Fruit fly (Drosophila melanogaster): Measurements from ENCODE around the gene CG3226.
A peak's percentile ranks its signal among the peaks of the same experiment; 100 is the strongest.

CG3226 gene

DNA sequence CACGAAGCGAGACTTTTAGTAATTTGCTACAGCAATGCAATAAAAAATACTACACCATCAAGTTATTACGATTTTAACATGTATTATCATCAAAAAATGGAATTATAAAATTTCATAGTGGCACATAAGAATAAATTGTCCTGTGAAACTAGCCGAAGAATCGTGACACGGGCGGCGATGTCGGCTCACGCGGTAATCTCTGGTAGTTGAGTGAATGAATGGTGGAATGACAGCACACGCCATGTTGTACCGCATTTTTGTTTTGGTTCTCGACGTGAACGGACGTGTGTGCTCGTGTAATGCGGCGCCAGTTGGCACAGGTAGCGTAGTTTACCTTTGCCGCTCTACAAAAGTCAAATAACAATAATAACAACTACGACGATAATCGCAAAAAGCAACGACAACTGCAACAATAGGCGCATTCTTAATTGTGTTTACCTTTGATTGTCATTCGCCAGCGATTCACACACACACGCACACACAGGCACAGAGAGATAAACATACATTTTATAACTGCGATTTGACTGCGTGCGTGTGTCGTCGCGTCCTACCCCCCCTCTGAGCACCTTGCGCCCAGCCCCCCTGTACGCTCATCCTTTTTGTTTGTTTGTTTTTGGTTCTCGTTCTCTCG is 45.3 kb upstream of the CG3226 start, which contains the start of gene CG14441 (continued):
- peak; percentile 24 for TF ChIP-seq CG32006 (GFP tag; optimal IDR thresholded peaks at IDR 0.05)
- TF ChIP-seq CG10631 (GFP tag; optimal IDR thresholded peaks at IDR 0.05), result peak; percentile 6
- no peak for TF ChIP-seq fd85E (GFP tag; optimal IDR thresholded peaks at IDR 0.05)
- TF ChIP-seq lz (GFP tag; optimal IDR thresholded peaks at IDR 0.05), result peak; percentile 38
- peak; percentile 17 for TF ChIP-seq Ets21C (GFP tag; optimal IDR thresholded peaks at IDR 0.05)
- TF ChIP-seq fkh (GFP tag; optimal IDR thresholded peaks at IDR 0.05), result peak; percentile 81
- TF ChIP-seq Eip93F (GFP tag; optimal IDR thresholded peaks at IDR 0.05), result peak; percentile 67
- TF ChIP-seq CG6854 (GFP tag; optimal IDR thresholded peaks at IDR 0.05), result peak; percentile 55
- TF ChIP-seq Lpt (GFP tag; optimal IDR thresholded peaks at IDR 0.05), result no peak
- TF ChIP-seq cyc (GFP tag; optimal IDR thresholded peaks at IDR 0.05), result no peak
- peak; percentile 68 for TF ChIP-seq dsx (GFP tag; optimal IDR thresholded peaks at IDR 0.05; ENCODE audit: poor library complexity, severe bottlenecking)
- peak; percentile 58 for TF ChIP-seq Sox14 (GFP tag; optimal IDR thresholded peaks at IDR 0.05)
- TF ChIP-seq CG11762 (GFP tag; optimal IDR thresholded peaks at IDR 0.05; ENCODE audit: insufficient read depth), result peak; percentile 18
- TF ChIP-seq Hr38 (GFP tag; optimal IDR thresholded peaks at IDR 0.05), result no peak
- peak; percentile 18 for TF ChIP-seq CG1621 (tag; optimal IDR thresholded peaks at IDR 0.05)
- peak; percentile 68 for TF ChIP-seq CG15336 (GFP tag; IDR thresholded peaks at IDR 0.05)
- peak; percentile 69 for TF ChIP-seq topi (GFP tag; optimal IDR thresholded peaks at IDR 0.05)
- no peak for TF ChIP-seq dac (GFP tag; optimal IDR thresholded peaks at IDR 0.05)
- TF ChIP-seq vri (GFP tag; optimal IDR thresholded peaks at IDR 0.05), result peak; percentile 62
- no peak for TF ChIP-seq fd59A (GFP tag; optimal IDR thresholded peaks at IDR 0.05)
- TF ChIP-seq CG11294 (GFP tag; IDR thresholded peaks at IDR 0.05), result no peak
- TF ChIP-seq CG8632 (GFP tag; optimal IDR thresholded peaks at IDR 0.05), result peak; percentile 52
- peak; percentile 77 for TF ChIP-seq Sox102F (GFP tag; optimal IDR thresholded peaks at IDR 0.05)
- TF ChIP-seq svp (GFP tag), result peak; percentile 68
- TF ChIP-seq Hr4 (GFP tag; optimal IDR thresholded peaks at IDR 0.05), result peak; percentile 37
- TF ChIP-seq Eip75B (GFP tag; optimal IDR thresholded peaks at IDR 0.05), result peak; percentile 23
- peak; percentile 32; the same call in 1 of the 3 replicates for TF ChIP-seq eg (GFP tag; IDR thresholded peaks at IDR 0.05)

DNA sequence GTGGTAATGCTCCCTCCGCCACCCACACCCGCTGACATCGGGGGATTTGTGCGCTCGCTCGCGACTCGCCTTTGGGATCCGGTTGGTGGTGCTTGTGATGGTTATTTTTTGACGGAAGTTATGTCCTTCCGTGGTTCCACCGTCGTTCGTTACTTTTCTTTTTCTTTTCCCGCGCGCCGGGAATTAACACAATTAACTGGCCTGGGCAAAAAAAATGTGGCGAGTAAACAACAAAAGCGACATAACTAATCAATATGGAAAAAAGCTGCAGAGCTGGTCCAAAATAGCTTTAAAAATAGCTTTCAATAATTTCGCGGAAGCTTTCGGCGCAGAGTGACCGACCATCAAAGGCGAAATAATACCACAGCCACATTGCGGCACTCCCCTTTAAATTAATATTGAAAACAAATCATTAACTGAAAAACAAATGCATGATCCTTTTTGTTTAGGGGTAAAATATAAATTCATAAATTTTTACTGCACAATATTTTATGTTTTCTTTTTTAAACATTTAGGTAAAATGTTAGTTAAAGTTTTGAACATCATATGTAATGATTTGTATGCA is 44.3 kb upstream of the CG3226 start, which contains the start of gene CG14440:
Gene CG14440 (minus strand): TSS at position 320 of the 565 bp plus-strand sequence.
- no peak for TF ChIP-seq Lpt (GFP tag; optimal IDR thresholded peaks at IDR 0.05)
- TF ChIP-seq Sox15 (GFP tag; optimal IDR thresholded peaks at IDR 0.05), result no peak
- no peak for TF ChIP-seq fd85E (GFP tag; optimal IDR thresholded peaks at IDR 0.05)
- TF ChIP-seq CG6808 (GFP tag; optimal IDR thresholded peaks at IDR 0.05), result peak; percentile 15
- no peak for TF ChIP-seq CG31627 (GFP tag; optimal IDR thresholded peaks at IDR 0.05)
- TF ChIP-seq CG10631 (GFP tag; optimal IDR thresholded peaks at IDR 0.05), result no peak
- peak; percentile 68 for TF ChIP-seq fkh (GFP tag; optimal IDR thresholded peaks at IDR 0.05)
- no peak for TF ChIP-seq spab (GFP tag; optimal IDR thresholded peaks at IDR 0.05)
- TF ChIP-seq CG8319 (GFP tag; optimal IDR thresholded peaks at IDR 0.05), result no peak
- no peak for TF ChIP-seq net (GFP tag; optimal IDR thresholded peaks at IDR 0.05)
- TF ChIP-seq ss (GFP tag; optimal IDR thresholded peaks at IDR 0.05), result peak; percentile 4 to 45
- TF ChIP-seq Hr38 (GFP tag; optimal IDR thresholded peaks at IDR 0.05), result no peak
- no peak for TF ChIP-seq CG3919 (GFP tag; optimal IDR thresholded peaks at IDR 0.05)
- TF ChIP-seq Eip78C (GFP tag), result peak; percentile 16
- no peak for TF ChIP-seq achi (GFP tag; optimal IDR thresholded peaks at IDR 0.05)
- TF ChIP-seq dsx (GFP tag; optimal IDR thresholded peaks at IDR 0.05; ENCODE audit: poor library complexity, severe bottlenecking), result no peak
- TF ChIP-seq Gug (GFP tag; IDR thresholded peaks at IDR 0.05), result no peak
- TF ChIP-seq CG16779 (tag; optimal IDR thresholded peaks at IDR 0.05), result no peak
- no peak for TF ChIP-seq topi (GFP tag; optimal IDR thresholded peaks at IDR 0.05)
- peak; percentile 35 for TF ChIP-seq CG6854 (GFP tag; optimal IDR thresholded peaks at IDR 0.05)
- no peak for TF ChIP-seq CG4318 (GFP tag; optimal IDR thresholded peaks at IDR 0.05)
- no peak for TF ChIP-seq Sox14 (GFP tag; optimal IDR thresholded peaks at IDR 0.05)
- peak; percentile 30 for TF ChIP-seq vri (GFP tag; optimal IDR thresholded peaks at IDR 0.05)
- TF ChIP-seq CG15336 (GFP tag; IDR thresholded peaks at IDR 0.05), result 0 out of 2 replicates have a peak, but pooled peaks have one; percentile 14
- TF ChIP-seq CG11762 (GFP tag; optimal IDR thresholded peaks at IDR 0.05; ENCODE audit: insufficient read depth), result no peak
- peak; percentile 40 for TF ChIP-seq CG1621 (tag; optimal IDR thresholded peaks at IDR 0.05)
- TF ChIP-seq CG10669 (GFP tag; optimal IDR thresholded peaks at IDR 0.05), result no peak
- TF ChIP-seq Hr4 (GFP tag; optimal IDR thresholded peaks at IDR 0.05), result no peak
